Fruit fly (Drosophila melanogaster) whole organism, embryonic: ENCODE data around the gene CG13893.
A peak's percentile ranks its signal among the peaks of the same experiment; 100 is the strongest.

Source experiments
- ATbp ChIP-seq: fragments of 200-800 bp; sonication (Bioruptor generic); optimal IDR thresholded peaks from 2 replicates; lab custom pipeline; 2017; ENCODE audit warnings: missing biosample characterization, mild to moderate bottlenecking, missing genetic modification characterization, missing genetic modification reagents
- CG10321 ChIP-seq: fragments of 200-800 bp; sonication (Bioruptor generic); IDR thresholded peaks from 2 replicates; pipeline ENCODE4 v1.3.6; 2022; ENCODE audit warnings: missing biosample characterization, missing genetic modification characterization
- CG11398 ChIP-seq: fragments of 200-800 bp; sonication (Bioruptor generic); optimal IDR thresholded peaks from 2 replicates; lab custom pipeline; 2016; ENCODE audit warnings: missing biosample characterization, missing genetic modification characterization
- CG12104 ChIP-seq: fragments of 200-800 bp; sonication (Bioruptor generic); optimal IDR thresholded peaks from 3 replicates; lab custom pipeline; 2016; ENCODE audit warnings: missing biosample characterization, missing genetic modification characterization
- CG1233 ChIP-seq: fragments of 200-800 bp; sonication (Bioruptor generic); optimal IDR thresholded peaks from 4 replicates; lab custom pipeline; 2018; ENCODE audit warnings: missing biosample characterization, mild to moderate bottlenecking, missing genetic modification characterization
- CG14965 ChIP-seq: fragments of 200-800 bp; sonication (Bioruptor generic); optimal IDR thresholded peaks from 2 replicates; lab custom pipeline; 2016; ENCODE audit warnings: missing biosample characterization, missing genetic modification characterization, borderline replicate concordance
- CG15269 ChIP-seq: fragments of 200-800 bp; sonication (Bioruptor generic); optimal IDR thresholded peaks from 2 replicates; lab custom pipeline; 2018; ENCODE audit warnings: missing biosample characterization, mild to moderate bottlenecking, missing genetic modification characterization, moderate library complexity
- CG1529 ChIP-seq: fragments of 200-800 bp; sonication (Bioruptor generic); optimal IDR thresholded peaks from 3 replicates; lab custom pipeline; 2018; ENCODE audit warnings: missing biosample characterization, missing genetic modification characterization
- CG15696 ChIP-seq: fragments of 200-800 bp; sonication (Bioruptor generic); optimal IDR thresholded peaks from 2 replicates; lab custom pipeline; 2019; ENCODE audit warnings: missing biosample characterization, mild to moderate bottlenecking, missing genetic modification characterization, moderate library complexity
- CG1602 ChIP-seq: fragments of 200-800 bp; sonication (Bioruptor generic); optimal IDR thresholded peaks from 3 replicates; lab custom pipeline; 2016; ENCODE audit warnings: missing biosample characterization, missing genetic modification characterization
- CG17328 ChIP-seq: fragments of 200-800 bp; sonication (Bioruptor generic); IDR thresholded peaks from 2 replicates; pipeline ENCODE4 v1.3.6; 2022; ENCODE audit warnings: missing biosample characterization, missing genetic modification characterization
- CG17359 ChIP-seq: fragments of 200-800 bp; sonication (Bioruptor generic); optimal IDR thresholded peaks from 3 replicates; lab custom pipeline; 2018; ENCODE audit warnings: missing biosample characterization, mild to moderate bottlenecking, missing genetic modification characterization, moderate library complexity
- CG30403 ChIP-seq: fragments of 200-800 bp; sonication (Bioruptor generic); optimal IDR thresholded peaks from 3 replicates; lab custom pipeline; 2016; ENCODE audit warnings: missing biosample characterization, missing genetic modification characterization
- CG31365 ChIP-seq: fragments of 200-800 bp; sonication (Bioruptor generic); optimal IDR thresholded peaks from 2 replicates; lab custom pipeline; 2018; ENCODE audit warnings: missing biosample characterization, mild to moderate bottlenecking, missing genetic modification characterization
- CG3407 ChIP-seq: fragments of 200-800 bp; sonication (Bioruptor generic); optimal IDR thresholded peaks from 2 replicates; lab custom pipeline; 2018; ENCODE audit warnings: missing biosample characterization, mild to moderate bottlenecking, missing genetic modification characterization
- CG34422 ChIP-seq: fragments of 200-800 bp; sonication (Bioruptor generic); IDR thresholded peaks from 3 replicates; pipeline ENCODE4 v1.3.6; 2022; ENCODE audit warnings: missing biosample characterization, missing genetic modification characterization
- CG6272 ChIP-seq: fragments of 200-800 bp; sonication (Bioruptor generic); IDR thresholded peaks from 2 replicates; pipeline ENCODE4 v1.3.6; 2022; ENCODE audit warnings: missing biosample characterization, missing genetic modification characterization
- CG6689 ChIP-seq: fragments of 200-800 bp; sonication (Bioruptor generic); IDR thresholded peaks from 2 replicates; pipeline ENCODE4 v1.3.6; 2022; ENCODE audit warnings: missing biosample characterization, missing genetic modification characterization
- CG6791 ChIP-seq: fragments of 200-800 bp; sonication (Bioruptor generic); IDR thresholded peaks from 3 replicates; pipeline ENCODE4 v1.3.6; 2022; ENCODE audit warnings: missing biosample characterization, missing genetic modification characterization; ENCODE audit not compliant: partially characterized antibody
- CG9215 ChIP-seq: fragments of 200-800 bp; sonication (Bioruptor generic); IDR thresholded peaks from 2 replicates; pipeline ENCODE4 v1.3.6; 2022; ENCODE audit warnings: missing biosample characterization, missing genetic modification characterization
- D19A ChIP-seq: fragments of 200-800 bp; optimal IDR thresholded peaks from 3 replicates; lab custom pipeline; 2019; ENCODE audit warnings: missing biosample characterization, mild to moderate bottlenecking, missing genetic modification characterization, moderate library complexity
- Dad ChIP-seq: fragments of 200-800 bp; sonication (Bioruptor generic); optimal IDR thresholded peaks from 3 replicates; lab custom pipeline; 2016; ENCODE audit warnings: missing biosample characterization, missing genetic modification characterization
- Dp ChIP-seq: fragments of 200-800 bp; sonication (Bioruptor generic); optimal IDR thresholded peaks from 2 replicates; lab custom pipeline; 2018; ENCODE audit warnings: missing biosample characterization, mild to moderate bottlenecking, missing genetic modification characterization, moderate library complexity
- MTF-1 ChIP-seq: fragments of 200-800 bp; sonication (Bioruptor generic); optimal IDR thresholded peaks from 2 replicates; lab custom pipeline; 2018; ENCODE audit warnings: missing biosample characterization, mild to moderate bottlenecking, missing genetic modification characterization, borderline replicate concordance
- NFAT ChIP-seq: fragments of 200-800 bp; sonication (Bioruptor generic); IDR thresholded peaks from 2 replicates; pipeline ENCODE4 v1.3.6; 2022; ENCODE audit warnings: missing biosample characterization, missing genetic modification characterization
- TFAM ChIP-seq: fragments of 200-800 bp; sonication (Bioruptor generic); optimal IDR thresholded peaks from 2 replicates; lab custom pipeline; 2017; ENCODE audit warnings: missing biosample characterization, missing genetic modification characterization, inconsistent platforms
- YL-1 ChIP-seq: fragments of 200-800 bp; sonication (Bioruptor generic); optimal IDR thresholded peaks from 3 replicates; lab custom pipeline; 2017; ENCODE audit warnings: missing biosample characterization, mild to moderate bottlenecking, missing genetic modification characterization
- bigmax ChIP-seq: fragments of 200-800 bp; sonication (Bioruptor generic); optimal IDR thresholded peaks from 2 replicates; lab custom pipeline; 2018; ENCODE audit warnings: missing biosample characterization, mild to moderate bottlenecking, missing genetic modification characterization
- cg ChIP-seq: fragments of 200-800 bp; sonication (Bioruptor generic); optimal IDR thresholded peaks from 3 replicates; lab custom pipeline; 2019; ENCODE audit warnings: missing biosample characterization, mild to moderate bottlenecking, missing genetic modification characterization, moderate library complexity
- chif ChIP-seq, 2 experiments: fragments of 200-800 bp; sonication (Bioruptor generic); optimal IDR thresholded peaks; 3 replicates each; lab custom pipeline; 2016; ENCODE audit warnings: missing biosample characterization in 2 of 2, missing genetic modification characterization in 2 of 2
- croc ChIP-seq: fragments of 200-800 bp; sonication (Bioruptor generic); conservative IDR thresholded peaks from 3 replicates; pipeline ENCODE4 v1.3.6; 2022; ENCODE audit warnings: missing biosample characterization, missing genetic modification characterization
- dm ChIP-seq: fragments of 200-800 bp; sonication (Bioruptor generic); optimal IDR thresholded peaks from 3 replicates; lab custom pipeline; 2016; ENCODE audit warnings: missing biosample characterization, missing genetic modification characterization
- dysf ChIP-seq: fragments of 200-800 bp; sonication (Bioruptor generic); IDR thresholded peaks from 3 replicates; pipeline ENCODE4 v1.3.6; 2022; ENCODE audit warnings: missing biosample characterization, missing genetic modification characterization
- emc ChIP-seq: fragments of 200-800 bp; sonication (Bioruptor generic); optimal IDR thresholded peaks from 2 replicates; lab custom pipeline; 2016; ENCODE audit warnings: missing biosample characterization, missing genetic modification characterization
- ems ChIP-seq: fragments of 200-800 bp; sonication (Bioruptor generic); optimal IDR thresholded peaks from 3 replicates; lab custom pipeline; 2016; ENCODE audit warnings: missing biosample characterization, missing genetic modification characterization
- fd3F ChIP-seq: fragments of 200-800 bp; sonication (Bioruptor generic); optimal IDR thresholded peaks from 2 replicates; lab custom pipeline; 2018; ENCODE audit warnings: missing biosample characterization, mild to moderate bottlenecking, missing genetic modification characterization, moderate library complexity
- fd96Cb ChIP-seq: fragments of 200-800 bp; sonication (Bioruptor generic); optimal IDR thresholded peaks from 2 replicates; lab custom pipeline; 2018; ENCODE audit warnings: missing biosample characterization, mild to moderate bottlenecking, missing genetic modification characterization, moderate library complexity
- grau ChIP-seq: fragments of 200-800 bp; optimal IDR thresholded peaks from 3 replicates; lab custom pipeline; 2019; ENCODE audit warnings: missing biosample characterization, mild to moderate bottlenecking, missing genetic modification characterization, moderate library complexity
- gsb-n ChIP-seq: fragments of 200-800 bp; sonication (Bioruptor generic); optimal IDR thresholded peaks from 3 replicates; lab custom pipeline; 2018; ENCODE audit warnings: missing biosample characterization, mild to moderate bottlenecking, missing genetic modification characterization
- ind ChIP-seq: fragments of 200-800 bp; sonication (Bioruptor generic); optimal IDR thresholded peaks from 3 replicates; lab custom pipeline; 2016; ENCODE audit warnings: missing biosample characterization, missing genetic modification characterization
- mam ChIP-seq: fragments of 200-800 bp; sonication (Bioruptor generic); optimal IDR thresholded peaks from 3 replicates; lab custom pipeline; 2016; ENCODE audit warnings: missing biosample characterization, missing genetic modification characterization
- nerfin-1 ChIP-seq: fragments of 200-800 bp; sonication (Bioruptor generic); optimal IDR thresholded peaks from 3 replicates; lab custom pipeline; 2019; ENCODE audit warnings: missing biosample characterization, mild to moderate bottlenecking, missing genetic modification characterization, moderate library complexity
- ro ChIP-seq: fragments of 200-800 bp; sonication (Bioruptor generic); IDR thresholded peaks from 2 replicates; pipeline ENCODE4 v1.3.6; 2022; ENCODE audit warnings: missing biosample characterization, missing genetic modification characterization
- run ChIP-seq: fragments of 200-800 bp; sonication (Bioruptor generic); optimal IDR thresholded peaks from 3 replicates; lab custom pipeline; 2018; ENCODE audit warnings: missing biosample characterization, mild to moderate bottlenecking, missing genetic modification characterization
- slbo ChIP-seq: fragments of 200-800 bp; sonication (Bioruptor generic); IDR thresholded peaks from 2 replicates; pipeline ENCODE4 v1.3.6; 2022; ENCODE audit warnings: missing biosample characterization, missing genetic modification characterization
- sr ChIP-seq: fragments of 200-800 bp; sonication (Bioruptor generic); IDR thresholded peaks from 3 replicates; pipeline ENCODE4 v1.3.6; 2022; ENCODE audit warnings: missing biosample characterization, missing genetic modification characterization
- ssp ChIP-seq: fragments of 200-800 bp; sonication (Bioruptor generic); IDR thresholded peaks from 2 replicates; pipeline ENCODE4 v1.3.6; 2022; ENCODE audit warnings: missing biosample characterization, missing genetic modification characterization
- tna ChIP-seq: fragments of 200-800 bp; sonication (Bioruptor generic); IDR thresholded peaks from 2 replicates; pipeline ENCODE4 v1.3.6; 2022; ENCODE audit warnings: missing biosample characterization, missing genetic modification characterization; ENCODE audit not compliant: partially characterized antibody
- unpg ChIP-seq: fragments of 200-800 bp; sonication (Bioruptor generic); optimal IDR thresholded peaks from 3 replicates; lab custom pipeline; 2018; ENCODE audit warnings: missing biosample characterization, mild to moderate bottlenecking, missing genetic modification characterization, moderate library complexity

CG13893 gene

dm6 chr3L:642146-642864 lies 38.5 kb upstream of the CG13893 start (continued):
- TF ChIP-seq CG1602 (GFP tag; lab: Kevin White, UChicago) (peak; percentile 32), mam (GFP tag; lab: Kevin White, UChicago) (no peak), CG12104 (GFP tag; lab: Kevin White, UChicago) (peak; percentile 41), CG6272 (GFP tag; lab: Robert Waterston, UW) (no peak; the same call in 1 of the 2 replicates), slbo (GFP tag; lab: Robert Waterston, UW) (peak; percentile 38), CG14965 (GFP tag; lab: Kevin White, UChicago) (no peak), fd3F (GFP tag; lab: Kevin White, UChicago) (peak; percentile 8), emc (no peak), TFAM (GFP tag; lab: Kevin White, UChicago) (no peak), run (tag; lab: Kevin White, UChicago) (no peak), CG1529 (GFP tag; lab: Kevin White, UChicago) (peak; percentile 44), YL-1 (GFP tag; lab: Kevin White, UChicago) (no peak), Dp (GFP tag; lab: Kevin White, UChicago) (no peak), sr (GFP tag; lab: Robert Waterston, UW) (no peak), D19A (tag; lab: Kevin White, UChicago) (peak; percentile 63), CG31365 (tag; lab: Kevin White, UChicago) (no peak), chif (GFP tag; optimal IDR thresholded peaks at IDR 0.05; lab: Kevin White, UChicago) (peak in 1 of 2 experiments; percentile 7), ind (GFP tag; lab: Kevin White, UChicago) (peak; percentile 37), CG1233 (GFP tag; lab: Kevin White, UChicago) (peak; percentile 42), dysf (peak; percentile 66), tna (GFP tag; lab: Robert Waterston, UW) (no peak), CG11398 (no peak), CG34422 (GFP tag; lab: Robert Waterston, UW) (0 out of 3 replicates have a peak, but pooled peaks have one; percentile 42), NFAT (GFP tag; lab: Robert Waterston, UW) (no peak), CG6689 (GFP tag; lab: Robert Waterston, UW) (peak; percentile 44; the same call in 1 of the 2 replicates), croc (GFP tag; lab: Robert Waterston, UW) (peak; percentile 34; the same call in 1 of the 3 replicates), CG9215 (GFP tag; lab: Robert Waterston, UW) (0 out of 2 replicates have a peak, but pooled peaks have one; percentile 20), CG30403 (GFP tag; lab: Kevin White, UChicago) (peak; percentile 69), ssp (GFP tag; lab: Robert Waterston, UW) (0 out of 2 replicates have a peak, but pooled peaks have one; percentile 22), CG15696 (tag; lab: Kevin White, UChicago) (peak; percentile 43), bigmax (GFP tag; lab: Kevin White, UChicago) (no peak), nerfin-1 (tag; lab: Kevin White, UChicago) (peak; percentile 43), unpg (GFP tag; lab: Kevin White, UChicago) (peak; percentile 60), ro (GFP tag; lab: Robert Waterston, UW) (peak; percentile 41; the same call in 1 of the 2 replicates), dm (GFP tag; lab: Kevin White, UChicago) (no peak), fd96Cb (tag; lab: Kevin White, UChicago) (peak; percentile 67), CG15269 (tag; lab: Kevin White, UChicago) (peak; percentile 61), CG10321 (no peak), ATbp (GFP tag; lab: Kevin White, UChicago) (peak; percentile 42), ems (GFP tag; lab: Kevin White, UChicago) (no peak), CG3407 (peak; percentile 24), cg (no peak), CG17359 (tag; lab: Kevin White, UChicago) (peak; percentile 45), MTF-1 (no peak), CG17328 (GFP tag; lab: Robert Waterston, UW) (0 out of 2 replicates have a peak, but pooled peaks have one; percentile 27), gsb-n (tag; lab: Kevin White, UChicago) (peak; percentile 55), Dad (GFP tag; lab: Kevin White, UChicago) (no peak), CG6791 (GFP tag; lab: Robert Waterston, UW) (no peak), grau (tag; lab: Kevin White, UChicago) (peak; percentile 71)
